Fruit fly (Drosophila melanogaster): Measurements from ENCODE around the gene mus302.

DNA sequence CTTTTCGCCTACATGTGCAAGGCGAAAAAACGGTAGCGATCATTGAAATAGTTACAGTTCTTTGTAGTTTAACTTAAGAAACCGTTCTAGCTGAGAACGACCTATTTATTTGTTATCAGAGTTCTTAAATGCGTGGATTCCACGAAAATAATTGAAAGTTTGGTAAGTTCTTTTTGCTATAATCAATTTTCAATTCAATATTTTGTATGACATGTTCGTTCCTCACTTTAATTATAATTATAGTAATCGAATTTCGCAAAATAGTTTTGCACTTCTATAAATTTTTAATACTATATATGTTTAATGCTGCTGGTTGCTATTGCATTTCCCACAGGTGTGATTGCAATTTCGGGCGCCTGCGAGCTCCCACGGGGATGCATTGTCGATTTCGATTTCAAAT is 31.2 kb downstream of the mus302 start:
- no peak for TF ChIP-seq Blimp-1 (GFP tag; optimal IDR thresholded peaks at IDR 0.05)
- no peak for TF ChIP-seq Eip93F (GFP tag; optimal IDR thresholded peaks at IDR 0.05)
- peak; percentile 38 for TF ChIP-seq CG6808 (GFP tag; optimal IDR thresholded peaks at IDR 0.05)
- peak; percentile 30 for TF ChIP-seq CG8632 (GFP tag; optimal IDR thresholded peaks at IDR 0.05)
- TF ChIP-seq Sox14 (GFP tag; optimal IDR thresholded peaks at IDR 0.05), result peak; percentile 53
- TF ChIP-seq Hr39 (GFP tag; optimal IDR thresholded peaks at IDR 0.05), result peak; percentile 23
- TF ChIP-seq Gug (GFP tag; IDR thresholded peaks at IDR 0.05), result no peak

Data from whole organism, prepupa.